Fruit fly (Drosophila melanogaster): Measurements from ENCODE around the gene Elo68beta.
A peak's percentile ranks its signal among the peaks of the same experiment; 100 is the strongest.
"Not testable (repeated sequence)": the region's sequence is repeated elsewhere in the genome, so short reads cannot be mapped to it uniquely, and the experiment has no call there.

Elo68beta gene

dm6 chr3L:11135846-11136245, 34.3 kb upstream of the Elo68beta start, which contains the start of gene IRSp53:
TSS of gene IRSp53 (plus strand) at chr3L:11136049.
- TF ChIP-seq CG14655 (GFP tag; optimal IDR thresholded peaks at IDR 0.05) (no peak), Ets98B (GFP tag; IDR thresholded peaks at IDR 0.05) (peak; percentile 43; the same call in 1 of the 2 replicates), fd96Ca (GFP tag; IDR thresholded peaks at IDR 0.05) (no peak), D1 (tag; optimal IDR thresholded peaks at IDR 0.05) (no peak), Pif1B (GFP tag; optimal IDR thresholded peaks at IDR 0.05) (no peak), Snoo (tag; optimal IDR thresholded peaks at IDR 0.05) (no peak), CG8301 (tag; optimal IDR thresholded peaks at IDR 0.05) (no peak), Pif1A (GFP tag; optimal IDR thresholded peaks at IDR 0.05) (no peak), CG15710 (tag; optimal IDR thresholded peaks at IDR 0.05) (no peak), CG10348 (GFP tag; IDR thresholded peaks at IDR 0.05) (no peak), gl (tag; optimal IDR thresholded peaks at IDR 0.05) (no peak), CG34367 (tag; optimal IDR thresholded peaks at IDR 0.05) (no peak), CG4496 (GFP tag; IDR thresholded peaks at IDR 0.05) (peak; percentile 18; the same call in 1 of the 3 replicates), rn (GFP tag; IDR thresholded peaks at IDR 0.05) (no peak), CG32121 (GFP tag; IDR thresholded peaks at IDR 0.05) (no peak), CG13204 (GFP tag; optimal IDR thresholded peaks at IDR 0.05) (no peak), EcR (GFP tag; optimal IDR thresholded peaks at IDR 0.05) (no peak), CG9948 (tag; optimal IDR thresholded peaks at IDR 0.05) (no peak), CG17806 (tag; optimal IDR thresholded peaks at IDR 0.05) (no peak), CG8159 (tag; optimal IDR thresholded peaks at IDR 0.05) (peak; percentile 57), CG12605 (GFP tag; IDR thresholded peaks at IDR 0.05) (0 out of 2 replicates have a peak, but pooled peaks have one; percentile 11)

- TF ChIP-seq Pif1A (GFP tag; optimal IDR thresholded peaks at IDR 0.05); CG34367 (tag; optimal IDR thresholded peaks at IDR 0.05); CG14655 (GFP tag; optimal IDR thresholded peaks at IDR 0.05): not testable (repeated sequence)
Observed at dm6 chr3L:11134886-11135285, 33.4 kb upstream of the Elo68beta start, which contains the start of gene CG14143. TSS of gene CG14143 (plus strand) at chr3L:11134987.

- TF ChIP-seq CG15710, Snoo, CG17806 (tag; optimal IDR thresholded peaks at IDR 0.05): not testable (repeated sequence)
Observed at dm6 chr3L:11132055-11132454, 30.6 kb upstream of the Elo68beta start, which contains the start of gene CG32074. TSS of gene CG32074 (minus strand) at chr3L:11132322.

- TF ChIP-seq CG4496 (GFP tag; IDR thresholded peaks at IDR 0.05) (no peak), Pif1A (GFP tag; optimal IDR thresholded peaks at IDR 0.05) (no peak), CG9948 (tag; optimal IDR thresholded peaks at IDR 0.05) (no peak), CG15710 (tag; optimal IDR thresholded peaks at IDR 0.05) (no peak), CG34367 (tag; optimal IDR thresholded peaks at IDR 0.05) (no peak), CG8159 (tag; optimal IDR thresholded peaks at IDR 0.05) (no peak), Pif1B (GFP tag; optimal IDR thresholded peaks at IDR 0.05) (no peak), CG17806 (tag; optimal IDR thresholded peaks at IDR 0.05) (no peak), CG8301 (tag; optimal IDR thresholded peaks at IDR 0.05) (no peak), fd96Ca (GFP tag; IDR thresholded peaks at IDR 0.05) (no peak), CG32121 (GFP tag; IDR thresholded peaks at IDR 0.05) (no peak), EcR (GFP tag; optimal IDR thresholded peaks at IDR 0.05) (no peak)
Observed at dm6 chr3L:11130535-11130934, 29.0 kb upstream of the Elo68beta start, which contains the start of gene nol. TSS of gene nol (plus strand) at chr3L:11130835.

- no peak for TF ChIP-seq EcR (GFP tag; optimal IDR thresholded peaks at IDR 0.05)
- TF ChIP-seq CG8301 (tag; optimal IDR thresholded peaks at IDR 0.05) = no peak
- no peak for TF ChIP-seq CG4496 (GFP tag; IDR thresholded peaks at IDR 0.05)
- no peak for TF ChIP-seq Ets98B (GFP tag; IDR thresholded peaks at IDR 0.05)
- no peak for TF ChIP-seq CG8159 (tag; optimal IDR thresholded peaks at IDR 0.05)
- TF ChIP-seq rn (GFP tag; IDR thresholded peaks at IDR 0.05) = no peak
- TF ChIP-seq CG17806 (tag; optimal IDR thresholded peaks at IDR 0.05) = no peak
- TF ChIP-seq CG13204 (GFP tag; optimal IDR thresholded peaks at IDR 0.05) = no peak
- no peak for TF ChIP-seq CG15710 (tag; optimal IDR thresholded peaks at IDR 0.05)
- no peak for TF ChIP-seq CG9948 (tag; optimal IDR thresholded peaks at IDR 0.05)
- no peak for TF ChIP-seq CG34367 (tag; optimal IDR thresholded peaks at IDR 0.05)
- TF ChIP-seq D1 (tag; optimal IDR thresholded peaks at IDR 0.05) = no peak
- TF ChIP-seq Pif1B (GFP tag; optimal IDR thresholded peaks at IDR 0.05) = no peak
- no peak for TF ChIP-seq CG10348 (GFP tag; IDR thresholded peaks at IDR 0.05)
- no peak for TF ChIP-seq Pif1A (GFP tag; optimal IDR thresholded peaks at IDR 0.05)
- TF ChIP-seq Snoo (tag; optimal IDR thresholded peaks at IDR 0.05) = no peak
Observed at dm6 chr3L:11125636-11126532, 24.4 kb upstream of the Elo68beta start.

dm6 chr3L:11124841-11125240, 23.3 kb upstream of the Elo68beta start:
- TF ChIP-seq D1 (tag; optimal IDR thresholded peaks at IDR 0.05) (no peak), CG32121 (GFP tag; IDR thresholded peaks at IDR 0.05) (no peak), EcR (GFP tag; optimal IDR thresholded peaks at IDR 0.05) (no peak), Ets98B (GFP tag; IDR thresholded peaks at IDR 0.05) (no peak), fd96Ca (GFP tag; IDR thresholded peaks at IDR 0.05) (no peak), CG8301 (tag; optimal IDR thresholded peaks at IDR 0.05) (no peak), CG34367 (tag; optimal IDR thresholded peaks at IDR 0.05) (no peak), gl (tag; optimal IDR thresholded peaks at IDR 0.05) (no peak), CG15710 (tag; optimal IDR thresholded peaks at IDR 0.05) (no peak), rn (GFP tag; IDR thresholded peaks at IDR 0.05) (no peak), CG12605 (GFP tag; IDR thresholded peaks at IDR 0.05) (no peak), CG9948 (tag; optimal IDR thresholded peaks at IDR 0.05) (no peak), Pif1A (GFP tag; optimal IDR thresholded peaks at IDR 0.05) (no peak), CG14655 (GFP tag; optimal IDR thresholded peaks at IDR 0.05) (no peak), CG17806 (tag; optimal IDR thresholded peaks at IDR 0.05) (no peak), Pif1B (GFP tag; optimal IDR thresholded peaks at IDR 0.05) (no peak)
